Fruit fly (Drosophila melanogaster) whole organism, prepupa: ENCODE measurements around the gene CG31102.

Experiments used
- CG10669 ChIP-seq: fragments of 200-800 bp; sonication (Bioruptor generic); optimal IDR thresholded peaks from 3 replicates; lab custom pipeline; 2018; ENCODE audit warnings: missing biosample characterization, mild to moderate bottlenecking, missing genetic modification characterization, moderate library complexity
- CG11294 ChIP-seq: fragments of 200-800 bp; sonication (Bioruptor generic); IDR thresholded peaks from 2 replicates; pipeline ENCODE4 v1.3.6; 2022; ENCODE audit warnings: missing biosample characterization, missing genetic modification characterization
- CG11762 ChIP-seq: fragments of 200-800 bp; sonication (Bioruptor generic); optimal IDR thresholded peaks from 3 replicates; lab custom pipeline; 2016; ENCODE audit warnings: missing biosample characterization, missing genetic modification characterization; ENCODE audit not compliant: insufficient read depth
- CG11902 ChIP-seq: fragments of 200-800 bp; sonication (Bioruptor generic); optimal IDR thresholded peaks from 3 replicates; lab custom pipeline; 2016; ENCODE audit warnings: missing biosample characterization, missing genetic modification characterization
- CG16779 ChIP-seq: fragments of 200-800 bp; sonication (Bioruptor generic); optimal IDR thresholded peaks from 3 replicates; lab custom pipeline; 2017; ENCODE audit warnings: missing biosample characterization, mild to moderate bottlenecking, missing genetic modification characterization
- CG31627 ChIP-seq: fragments of 200-800 bp; sonication (Bioruptor generic); optimal IDR thresholded peaks from 3 replicates; lab custom pipeline; 2016; ENCODE audit warnings: missing biosample characterization, missing genetic modification characterization
- CG6163 ChIP-seq: fragments of 200-800 bp; sonication (Bioruptor generic); IDR thresholded peaks from 3 replicates; pipeline ENCODE4 v1.3.6; 2022; ENCODE audit warnings: missing biosample characterization, missing genetic modification characterization
- CG6792 ChIP-seq: fragments of 200-800 bp; sonication (Bioruptor generic); optimal IDR thresholded peaks from 3 replicates; lab custom pipeline; 2016; ENCODE audit warnings: missing biosample characterization, missing genetic modification characterization
- CG6854 ChIP-seq: fragments of 200-800 bp; sonication (Bioruptor generic); optimal IDR thresholded peaks from 2 replicates; lab custom pipeline; 2017; ENCODE audit warnings: missing biosample characterization, mild to moderate bottlenecking, missing genetic modification characterization
- CG8119 ChIP-seq: fragments of 200-800 bp; sonication (Bioruptor generic); IDR thresholded peaks from 3 replicates; pipeline ENCODE4 v1.3.6; 2022; ENCODE audit warnings: missing biosample characterization, missing genetic modification characterization
- CG8319 ChIP-seq: fragments of 200-800 bp; sonication (Bioruptor generic); optimal IDR thresholded peaks from 3 replicates; lab custom pipeline; 2016; ENCODE audit warnings: missing biosample characterization, missing genetic modification characterization
- CG8632 ChIP-seq: fragments of 200-800 bp; sonication (Bioruptor generic); optimal IDR thresholded peaks from 3 replicates; lab custom pipeline; 2016; ENCODE audit warnings: missing biosample characterization, missing genetic modification characterization
- CG9139 ChIP-seq: fragments of 200-800 bp; sonication (Bioruptor generic); optimal IDR thresholded peaks from 3 replicates; lab custom pipeline; 2017; ENCODE audit warnings: missing biosample characterization, mild to moderate bottlenecking, missing genetic modification characterization
- Eip75B ChIP-seq: fragments of 200-800 bp; sonication (Bioruptor generic); optimal IDR thresholded peaks from 3 replicates; lab custom pipeline; 2016; ENCODE audit warnings: missing biosample characterization, missing genetic modification characterization
- Eip78C ChIP-seq: fragments of 200-800 bp; sonication (Bioruptor generic); peaks from one replicate; lab custom pipeline; 2016; ENCODE audit warnings: missing biosample characterization, missing genetic modification characterization
- Ets96B ChIP-seq: fragments of 200-800 bp; optimal IDR thresholded peaks from 2 replicates; lab custom pipeline; 2019; ENCODE audit warnings: missing biosample characterization, mild to moderate bottlenecking, missing genetic modification characterization, moderate library complexity
- Hr38 ChIP-seq: sonication (Bioruptor generic); optimal IDR thresholded peaks from 2 replicates; lab custom pipeline; 2016; ENCODE audit warnings: missing biosample characterization, missing genetic modification characterization
- Hr39 ChIP-seq: fragments of 200-800 bp; sonication (Bioruptor generic); optimal IDR thresholded peaks from 2 replicates; lab custom pipeline; 2016; ENCODE audit warnings: missing biosample characterization, missing genetic modification characterization
- OdsH ChIP-seq: fragments of 200-800 bp; sonication (Bioruptor generic); optimal IDR thresholded peaks from 3 replicates; lab custom pipeline; 2016; ENCODE audit warnings: missing biosample characterization, missing genetic modification characterization
- Smox ChIP-seq: fragments of 200-800 bp; sonication (Bioruptor generic); optimal IDR thresholded peaks from 3 replicates; lab custom pipeline; 2016; ENCODE audit warnings: missing biosample characterization, missing genetic modification characterization
- Sox102F ChIP-seq: fragments of 200-800 bp; sonication (Bioruptor generic); optimal IDR thresholded peaks from 2 replicates; lab custom pipeline; 2016; ENCODE audit warnings: missing biosample characterization, mild to moderate bottlenecking, missing genetic modification characterization
- Sox15 ChIP-seq: fragments of 200-800 bp; sonication (Bioruptor generic); optimal IDR thresholded peaks from 3 replicates; lab custom pipeline; 2016; ENCODE audit warnings: missing biosample characterization, missing genetic modification characterization
- achi ChIP-seq: fragments of 200-800 bp; sonication (Bioruptor generic); optimal IDR thresholded peaks from 3 replicates; lab custom pipeline; 2016; ENCODE audit warnings: missing biosample characterization, missing genetic modification characterization
- cyc ChIP-seq: fragments of 200-800 bp; sonication (Bioruptor generic); optimal IDR thresholded peaks from 3 replicates; lab custom pipeline; 2016; ENCODE audit warnings: missing biosample characterization, missing genetic modification characterization
- dac ChIP-seq: fragments of 200-800 bp; sonication (Bioruptor generic); optimal IDR thresholded peaks from 2 replicates; lab custom pipeline; 2017; ENCODE audit warnings: missing biosample characterization, mild to moderate bottlenecking, missing genetic modification characterization
- dsx ChIP-seq: fragments of 200-800 bp; optimal IDR thresholded peaks from 3 replicates; lab custom pipeline; 2019; ENCODE audit warnings: missing biosample characterization, mild to moderate bottlenecking, missing genetic modification characterization, moderate library complexity; ENCODE audit not compliant: poor library complexity, severe bottlenecking
- eg ChIP-seq: fragments of 200-800 bp; sonication (Bioruptor generic); IDR thresholded peaks from 3 replicates; pipeline ENCODE4 v1.3.6; 2022; ENCODE audit warnings: missing biosample characterization, missing genetic modification characterization
- fd59A ChIP-seq: fragments of 200-800 bp; sonication (Bioruptor generic); optimal IDR thresholded peaks from 2 replicates; lab custom pipeline; 2017; ENCODE audit warnings: missing biosample characterization, mild to moderate bottlenecking, missing genetic modification characterization, missing genetic modification reagents
- fd85E ChIP-seq: fragments of 200-800 bp; sonication (Bioruptor generic); optimal IDR thresholded peaks from 3 replicates; lab custom pipeline; 2016; ENCODE audit warnings: missing biosample characterization, missing genetic modification characterization
- fkh ChIP-seq: fragments of 200-800 bp; sonication (Bioruptor generic); optimal IDR thresholded peaks from 3 replicates; lab custom pipeline; 2017; ENCODE audit warnings: missing biosample characterization, mild to moderate bottlenecking, missing genetic modification characterization, moderate library complexity
- net ChIP-seq: fragments of 200-800 bp; sonication (Bioruptor generic); optimal IDR thresholded peaks from 3 replicates; lab custom pipeline; 2016; ENCODE audit warnings: missing biosample characterization, missing genetic modification characterization
- spab ChIP-seq: fragments of 200-800 bp; sonication (Bioruptor generic); optimal IDR thresholded peaks from 2 replicates; lab custom pipeline; 2017; ENCODE audit warnings: missing biosample characterization, mild to moderate bottlenecking, missing genetic modification characterization, missing genetic modification reagents
- ss ChIP-seq, 2 experiments: fragments of 200-800 bp; sonication (Bioruptor generic); optimal IDR thresholded peaks; 2 replicates in 1 of 2; 3 replicates in 1 of 2; lab custom pipeline; 2017 to 2018; ENCODE audit warnings: mild to moderate bottlenecking in 2 of 2, missing biosample characterization in 2 of 2, missing genetic modification characterization in 2 of 2, moderate library complexity in 1 of 2
- svp ChIP-seq: fragments of 200-800 bp; sonication (Bioruptor generic); peaks from one replicate; lab custom pipeline; 2016; ENCODE audit warnings: missing biosample characterization, missing genetic modification characterization
- topi ChIP-seq: fragments of 200-800 bp; sonication (Bioruptor generic); optimal IDR thresholded peaks from 3 replicates; lab custom pipeline; 2016; ENCODE audit warnings: missing biosample characterization, missing genetic modification characterization
- vri ChIP-seq: fragments of 200-800 bp; sonication (Bioruptor generic); optimal IDR thresholded peaks from 3 replicates; lab custom pipeline; 2016; ENCODE audit warnings: missing biosample characterization, mild to moderate bottlenecking, missing genetic modification characterization

Gene CG31102

DNA sequence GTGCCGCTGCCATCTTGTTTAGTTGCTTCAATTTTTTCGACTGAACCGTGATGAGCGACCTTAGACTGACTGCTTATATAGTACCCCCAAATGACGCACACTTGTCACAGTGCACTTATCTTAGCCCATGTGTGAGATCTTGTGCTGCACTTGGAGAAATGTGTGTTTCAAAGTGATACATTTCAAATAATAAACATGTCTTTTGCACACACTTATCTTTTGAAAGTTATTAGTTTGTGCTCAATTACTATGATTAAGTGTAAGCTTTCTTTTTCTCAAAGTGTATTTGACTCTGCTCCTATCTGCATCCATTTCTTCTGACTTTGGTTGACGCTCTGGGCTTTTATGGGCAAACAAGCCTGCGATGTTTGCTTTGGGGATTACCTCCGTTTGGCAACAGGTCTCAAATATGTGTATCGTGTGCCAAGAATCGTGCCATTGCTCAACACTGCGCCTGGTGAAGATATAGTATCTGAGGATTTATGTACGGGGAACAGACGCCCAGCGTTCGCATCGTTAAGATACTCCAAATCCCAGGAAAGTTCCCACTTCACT, 15.5 kb downstream of the CG31102 start, which contains the start of gene CG10514:
CG10514 (minus strand) TSS at position 51 of the 555 bp plus-strand sequence.
- peak; percentile 26 for TF ChIP-seq svp
- no peak for TF ChIP-seq Hr39 (GFP tag; lab: Kevin White, UChicago)
- TF ChIP-seq CG6792 (GFP tag; lab: Kevin White, UChicago) = no peak
- TF ChIP-seq cyc = no peak
- no peak for TF ChIP-seq Eip75B (GFP tag; lab: Kevin White, UChicago)
- TF ChIP-seq CG16779 (tag; lab: Kevin White, UChicago) = no peak
- TF ChIP-seq topi = no peak
- TF ChIP-seq Sox102F (GFP tag; lab: Kevin White, UChicago) = peak; percentile 4
- peak; percentile 12 for TF ChIP-seq achi (GFP tag; lab: Kevin White, UChicago)
- peak; percentile 23 for TF ChIP-seq vri (GFP tag; lab: Kevin White, UChicago)
- TF ChIP-seq CG8119 (GFP tag; lab: Robert Waterston, UW) = no peak

DNA sequence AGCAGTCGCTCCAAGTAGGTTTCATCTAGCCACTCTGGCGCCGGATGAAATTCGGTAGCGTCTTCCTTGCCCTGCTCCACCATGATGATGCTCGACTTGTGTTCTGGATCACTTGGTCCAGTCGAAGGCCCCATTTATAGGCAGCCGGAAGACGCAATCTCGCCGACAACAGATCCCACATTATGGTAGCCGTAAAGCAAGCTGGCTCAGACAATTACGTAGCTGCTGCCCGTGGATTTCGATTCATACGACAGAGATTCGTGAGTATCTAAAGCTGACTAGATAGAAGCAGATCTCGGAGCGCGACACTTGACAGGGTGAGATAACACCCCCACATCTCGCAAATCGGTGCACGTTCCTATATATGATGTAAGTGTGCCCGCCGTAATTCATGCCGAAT, 18.3 kb downstream of the CG31102 start, which contains the start of gene CG10513:
CG10513 (minus strand) TSS at position 101 of the 400 bp plus-strand sequence.
- TF ChIP-seq fd59A (GFP tag; lab: Kevin White, UChicago) (no peak), vri (GFP tag; lab: Kevin White, UChicago) (peak; percentile 6), Eip75B (GFP tag; lab: Kevin White, UChicago) (no peak), CG6854 (no peak)

DNA sequence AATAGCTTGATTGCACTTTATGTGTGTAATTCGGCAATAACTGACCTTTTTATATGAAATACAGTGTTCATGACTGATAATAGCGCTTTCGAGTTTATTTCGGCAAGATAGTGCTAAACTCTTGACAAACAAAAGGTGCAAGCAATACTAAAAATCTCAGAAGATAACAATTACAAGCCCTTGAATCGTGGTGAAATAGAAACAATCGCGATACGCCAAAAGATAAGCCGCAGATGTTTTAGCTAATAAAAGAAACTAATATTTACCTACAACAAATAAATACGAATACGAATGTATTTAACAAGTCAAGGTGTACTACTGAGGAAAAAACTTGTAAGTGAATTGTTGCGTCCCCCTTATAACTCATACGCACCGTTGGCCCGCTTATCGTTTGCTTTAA, 20.1 kb downstream of the CG31102 start:
- TF ChIP-seq CG31627 (no peak), vri (GFP tag; lab: Kevin White, UChicago) (peak; percentile 63), CG16779 (tag; lab: Kevin White, UChicago) (peak; percentile 2), fkh (GFP tag; lab: Kevin White, UChicago) (peak; percentile 71)

dm6 chr3R:25273537-25273936, 21.9 kb downstream of the CG31102 start, which contains the start of gene CG11878:
Gene CG11878 (plus strand): TSS chr3R:25273837.
- TF ChIP-seq CG8632 (GFP tag; lab: Kevin White, UChicago) (no peak), CG31627 (no peak), CG10669 (GFP tag; lab: Kevin White, UChicago) (no peak), Eip78C (GFP tag; lab: Kevin White, UChicago) (no peak), dac (GFP tag; lab: Kevin White, UChicago) (no peak), CG9139 (no peak), cyc (no peak), Smox (GFP tag; lab: Kevin White, UChicago) (no peak), Hr38 (GFP tag; lab: Kevin White, UChicago) (no peak), fd85E (no peak), OdsH (GFP tag; lab: Kevin White, UChicago) (no peak), eg (GFP tag; lab: Robert Waterston, UW) (no peak), vri (GFP tag; lab: Kevin White, UChicago) (no peak), CG6163 (no peak), achi (GFP tag; lab: Kevin White, UChicago) (no peak), net (GFP tag; lab: Kevin White, UChicago) (no peak)

dm6 chr3R:25269909-25270308, 25.5 kb downstream of the CG31102 start, which contains the start of the genes CG11889 and CG11891:
Gene CG11889 (plus strand): TSS chr3R:25270209.
Gene CG11891 (plus strand): TSS chr3R:25270209.
- TF ChIP-seq Sox15 (GFP tag; lab: Kevin White, UChicago) (no peak), CG11294 (no peak), CG8319 (GFP tag; lab: Kevin White, UChicago) (no peak), CG11902 (GFP tag; lab: Kevin White, UChicago) (no peak)

- TF ChIP-seq Sox102F (GFP tag; lab: Kevin White, UChicago) (no peak), CG16779 (tag; lab: Kevin White, UChicago) (no peak), CG9139 (no peak), ss (GFP tag; optimal IDR thresholded peaks at IDR 0.05; lab: Kevin White, UChicago) (no peak), dsx (GFP tag; lab: Kevin White, UChicago) (no peak), CG11762 (GFP tag; lab: Kevin White, UChicago) (no peak), Ets96B (tag; lab: Kevin White, UChicago) (no peak), CG10669 (GFP tag; lab: Kevin White, UChicago) (no peak), fkh (GFP tag; lab: Kevin White, UChicago) (no peak), Eip75B (GFP tag; lab: Kevin White, UChicago) (no peak), spab (GFP tag; lab: Kevin White, UChicago) (no peak)
- TF ChIP-seq, all 60 proteins: peak for 0
Observed at dm6 chr3R:25266751-25267150, 28.6 kb downstream of the CG31102 start.
